Fruit fly (Drosophila melanogaster) whole organism, adult: ENCODE data around the gene CG12523.

Experiments
- CG11617 ChIP-seq: fragments of 200-800 bp; sonication (Bioruptor generic); optimal IDR thresholded peaks from 2 replicates; lab custom pipeline; 2017; ENCODE audit warnings: mild to moderate bottlenecking, missing biosample characterization, missing genetic modification reagents, missing genetic modification characterization
- CG12768 ChIP-seq: fragments of 200-800 bp; sonication (Bioruptor generic); optimal IDR thresholded peaks from 2 replicates; lab custom pipeline; 2017; ENCODE audit warnings: missing biosample characterization, missing genetic modification characterization, mild to moderate bottlenecking, moderate library complexity, missing genetic modification reagents
- CG14711 ChIP-seq: fragments of 200-800 bp; sonication (Bioruptor generic); optimal IDR thresholded peaks from 2 replicates; lab custom pipeline; 2018; ENCODE audit warnings: missing biosample characterization, mild to moderate bottlenecking, missing genetic modification characterization, moderate library complexity
- CG1620 ChIP-seq: fragments of 200-800 bp; sonication (Bioruptor generic); optimal IDR thresholded peaks from 2 replicates; lab custom pipeline; 2016; ENCODE audit warnings: missing biosample characterization, missing genetic modification characterization
- CG33017 ChIP-seq: fragments of 200-800 bp; sonication (Bioruptor generic); optimal IDR thresholded peaks from 2 replicates; lab custom pipeline; 2018; ENCODE audit warnings: missing biosample characterization, mild to moderate bottlenecking, missing genetic modification characterization, moderate library complexity
- CG5204 ChIP-seq: fragments of 200-800 bp; sonication (Bioruptor generic); optimal IDR thresholded peaks from 2 replicates; lab custom pipeline; 2016; ENCODE audit warnings: missing biosample characterization, missing genetic modification characterization
- CG7045 ChIP-seq: fragments of 200-800 bp; sonication (Bioruptor generic); optimal IDR thresholded peaks from 2 replicates; lab custom pipeline; 2017; ENCODE audit warnings: missing biosample characterization, mild to moderate bottlenecking, missing genetic modification characterization
- CG7101 ChIP-seq: fragments of 200-800 bp; sonication (Bioruptor generic); optimal IDR thresholded peaks from 2 replicates; lab custom pipeline; 2018; ENCODE audit warnings: missing biosample characterization, mild to moderate bottlenecking, missing genetic modification characterization, moderate library complexity
- Clk ChIP-seq: fragments of 200-800 bp; sonication (Bioruptor generic); optimal IDR thresholded peaks from 2 replicates; lab custom pipeline; 2017; ENCODE audit warnings: missing biosample characterization, missing genetic modification characterization
- Crg-1 ChIP-seq: fragments of 200-800 bp; sonication (Bioruptor generic); optimal IDR thresholded peaks from 2 replicates; lab custom pipeline; 2016; ENCODE audit warnings: missing biosample characterization, missing genetic modification characterization
- Hr96 ChIP-seq: fragments of 200-800 bp; sonication (Bioruptor generic); optimal IDR thresholded peaks from 2 replicates; lab custom pipeline; 2016; ENCODE audit warnings: missing biosample characterization, missing genetic modification characterization
- Mnt ChIP-seq: fragments of 200-800 bp; sonication (Bioruptor generic); optimal IDR thresholded peaks from 2 replicates; lab custom pipeline; 2016; ENCODE audit warnings: missing biosample characterization, mild to moderate bottlenecking, missing genetic modification characterization
- bab1 ChIP-seq: fragments of 200-800 bp; sonication (Bioruptor generic); optimal IDR thresholded peaks from 3 replicates; lab custom pipeline; 2019; ENCODE audit warnings: missing biosample characterization, mild to moderate bottlenecking, missing genetic modification characterization, moderate library complexity
- cic ChIP-seq: fragments of 200-800 bp; sonication (Bioruptor generic); optimal IDR thresholded peaks from 2 replicates; lab custom pipeline; 2017; ENCODE audit warnings: missing biosample characterization, mild to moderate bottlenecking, missing genetic modification characterization, moderate library complexity
- cnc ChIP-seq, 2 experiments: fragments of >200 bp; optimal IDR thresholded peaks; 2 replicates each; lab custom pipeline; 2017
- kay ChIP-seq: fragments of 200-800 bp; sonication (Bioruptor generic); peaks from one replicate; lab custom pipeline; 2016; ENCODE audit warnings: missing biosample characterization, missing genetic modification characterization, borderline replicate concordance
- ovo ChIP-seq: fragments of 200-800 bp; sonication (Bioruptor generic); optimal IDR thresholded peaks from 2 replicates; lab custom pipeline; 2016; ENCODE audit warnings: missing biosample characterization, missing genetic modification characterization
- pad ChIP-seq: fragments of 200-800 bp; sonication (Bioruptor generic); optimal IDR thresholded peaks from 3 replicates; lab custom pipeline; 2017; ENCODE audit warnings: missing biosample characterization, missing genetic modification characterization, mild to moderate bottlenecking, moderate library complexity, missing genetic modification reagents
- tj ChIP-seq: fragments of 200-800 bp; sonication (Bioruptor generic); optimal IDR thresholded peaks from 3 replicates; lab custom pipeline; 2017; ENCODE audit warnings: missing biosample characterization, mild to moderate bottlenecking, missing genetic modification characterization, moderate library complexity
- toe ChIP-seq: fragments of 200-800 bp; sonication (Bioruptor generic); optimal IDR thresholded peaks from 2 replicates; lab custom pipeline; 2016; ENCODE audit warnings: missing biosample characterization, missing genetic modification characterization

CG12523 gene

DNA sequence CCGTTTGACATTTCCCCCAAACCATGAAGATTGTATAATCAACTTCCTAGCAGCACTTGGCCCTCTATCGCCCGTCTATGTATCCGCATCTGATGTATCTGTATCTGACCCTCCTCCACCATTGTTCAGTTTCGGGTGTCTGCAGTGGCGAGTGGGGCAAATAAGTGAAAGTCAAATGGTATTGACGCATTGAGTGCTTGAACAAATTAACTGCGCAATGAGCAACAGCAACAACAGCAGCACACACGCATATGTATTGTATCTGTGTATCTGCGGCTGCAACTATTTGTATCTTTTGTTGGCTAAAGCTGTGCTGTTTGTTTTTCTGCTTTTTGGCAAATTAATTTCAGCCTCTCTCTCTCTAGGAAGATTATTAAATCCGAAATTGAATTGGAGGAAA, 12.4 kb upstream of the CG12523 start:
- TF ChIP-seq cic (GFP tag; lab: Kevin White, UChicago) (no peak), ovo (GFP tag; lab: Kevin White, UChicago) (no peak), CG12768 (GFP tag; lab: Kevin White, UChicago) (no peak), CG11617 (GFP tag; lab: Kevin White, UChicago) (no peak), tj (GFP tag; lab: Kevin White, UChicago) (no peak), Crg-1 (GFP tag; lab: Kevin White, UChicago) (no peak), CG7101 (tag; lab: Kevin White, UChicago) (no peak), cnc (optimal IDR thresholded peaks at IDR 0.05; lab: Kevin White, UChicago) (no peak), CG7045 (GFP tag; lab: Kevin White, UChicago) (no peak), CG1620 (GFP tag; lab: Kevin White, UChicago) (no peak), Hr96 (GFP tag; lab: Kevin White, UChicago) (no peak), kay (GFP tag; lab: Kevin White, UChicago) (no peak), Mnt (GFP tag; lab: Kevin White, UChicago) (no peak), CG5204 (no peak), CG14711 (no peak), Clk (GFP tag; lab: Kevin White, UChicago) (no peak), CG33017 (no peak), pad (GFP tag; lab: Kevin White, UChicago) (no peak), toe (GFP tag; lab: Kevin White, UChicago) (no peak), bab1 (GFP tag; lab: Kevin White, UChicago) (no peak)

DNA sequence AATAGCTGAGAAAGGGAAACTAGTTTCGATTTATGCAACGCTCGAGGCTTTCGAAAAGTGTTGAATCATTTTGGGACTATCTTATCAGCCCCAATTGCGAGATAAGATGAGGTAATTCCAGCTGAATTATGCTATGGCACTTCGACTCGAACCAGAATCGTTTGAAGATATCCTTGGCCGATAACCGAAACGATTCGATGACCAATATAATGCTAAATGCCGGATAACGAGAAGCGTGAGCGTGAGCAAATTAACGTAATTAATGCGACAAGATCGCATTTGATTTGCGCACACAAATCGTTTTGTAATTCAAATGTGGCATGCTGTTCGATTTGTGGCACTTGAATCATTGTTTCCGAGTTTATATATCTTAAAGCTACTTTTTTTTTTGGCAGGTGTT, 12.0 kb upstream of the CG12523 start:
- TF ChIP-seq CG1620 (GFP tag; lab: Kevin White, UChicago) = no peak
- TF ChIP-seq CG33017 = no peak
- TF ChIP-seq Mnt (GFP tag; lab: Kevin White, UChicago) = no peak

dm6 chr3L:10791681-10792529, 9.1 kb upstream of the CG12523 start:
- no peak for TF ChIP-seq bab1 (GFP tag; lab: Kevin White, UChicago)
- no peak for TF ChIP-seq pad (GFP tag; lab: Kevin White, UChicago)
- no peak for TF ChIP-seq CG1620 (GFP tag; lab: Kevin White, UChicago)
- TF ChIP-seq CG11617 (GFP tag; lab: Kevin White, UChicago) = no peak
- TF ChIP-seq CG14711 = no peak
- no peak for TF ChIP-seq Clk (GFP tag; lab: Kevin White, UChicago)
- no peak for TF ChIP-seq kay (GFP tag; lab: Kevin White, UChicago)
- TF ChIP-seq CG7045 (GFP tag; lab: Kevin White, UChicago) = no peak
- TF ChIP-seq Mnt (GFP tag; lab: Kevin White, UChicago) = no peak
- no peak for TF ChIP-seq CG12768 (GFP tag; lab: Kevin White, UChicago)
- TF ChIP-seq cnc (optimal IDR thresholded peaks at IDR 0.05; lab: Kevin White, UChicago) = no peak
- TF ChIP-seq cic (GFP tag; lab: Kevin White, UChicago) = no peak
- no peak for TF ChIP-seq CG5204
- no peak for TF ChIP-seq tj (GFP tag; lab: Kevin White, UChicago)
- no peak for TF ChIP-seq Hr96 (GFP tag; lab: Kevin White, UChicago)
- TF ChIP-seq CG7101 (tag; lab: Kevin White, UChicago) = no peak
- no peak for TF ChIP-seq CG33017
- TF ChIP-seq toe (GFP tag; lab: Kevin White, UChicago) = no peak
- TF ChIP-seq ovo (GFP tag; lab: Kevin White, UChicago) = no peak
- no peak for TF ChIP-seq Crg-1 (GFP tag; lab: Kevin White, UChicago)

dm6 chr3L:10792569-10792968, 8.4 kb upstream of the CG12523 start:
- no peak for TF ChIP-seq cnc (optimal IDR thresholded peaks at IDR 0.05; lab: Kevin White, UChicago)
- no peak for TF ChIP-seq tj (GFP tag; lab: Kevin White, UChicago)

DNA sequence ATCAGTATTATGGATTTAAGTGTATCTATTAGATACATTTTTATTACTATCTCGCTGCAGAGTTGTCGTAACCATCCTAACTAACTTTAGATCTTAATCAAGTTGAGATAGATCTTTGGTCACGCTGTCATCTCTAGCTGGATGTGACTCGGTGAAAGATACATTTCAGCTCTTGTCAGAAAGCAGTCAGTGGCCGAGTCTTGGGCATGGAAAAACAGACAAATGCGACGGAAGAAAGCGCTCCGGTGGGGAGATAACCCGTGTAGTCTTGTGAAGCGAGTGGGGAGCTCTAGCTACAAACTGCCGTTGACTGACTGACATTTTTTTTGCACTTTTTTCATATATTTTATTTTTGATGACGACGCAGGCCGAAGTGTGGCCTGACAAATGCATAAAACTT, 7.7 kb upstream of the CG12523 start:
- peak; percentile 65 for TF ChIP-seq tj (GFP tag; lab: Kevin White, UChicago)
- no peak for TF ChIP-seq CG33017

- TF ChIP-seq CG7045 (GFP tag; lab: Kevin White, UChicago) (no peak), CG33017 (no peak)
Measured at dm6 chr3L:10793889-10794478, 7.0 kb upstream of the CG12523 start.

- no peak for TF ChIP-seq CG33017
- TF ChIP-seq Mnt (GFP tag; lab: Kevin White, UChicago) = no peak
- no peak for TF ChIP-seq CG14711
- TF ChIP-seq pad (GFP tag; lab: Kevin White, UChicago) = no peak
- no peak for TF ChIP-seq CG1620 (GFP tag; lab: Kevin White, UChicago)
- TF ChIP-seq CG11617 (GFP tag; lab: Kevin White, UChicago) = no peak
- no peak for TF ChIP-seq Hr96 (GFP tag; lab: Kevin White, UChicago)
- no peak for TF ChIP-seq CG7045 (GFP tag; lab: Kevin White, UChicago)
- no peak for TF ChIP-seq kay (GFP tag; lab: Kevin White, UChicago)
- TF ChIP-seq CG12768 (GFP tag; lab: Kevin White, UChicago) = no peak
- TF ChIP-seq Clk (GFP tag; lab: Kevin White, UChicago) = no peak
Measured at dm6 chr3L:10795911-10796310, 5.1 kb upstream of the CG12523 start.
